Fruit fly (Drosophila melanogaster): ENCODE results near the gene bru1.

The bru1 gene

dm6 chr2L:12172536-12173234 is 2.1 kb upstream of the bru1 start, which contains the start of the genes CG6583 and crok (continued):
- TF ChIP-seq lab (GFP tag; optimal IDR thresholded peaks at IDR 0.05) (no peak), Ptx1 (GFP tag; IDR thresholded peaks at IDR 0.05) (no peak), CG10321 (GFP tag; IDR thresholded peaks at IDR 0.05) (no peak), CG1792 (GFP tag; optimal IDR thresholded peaks at IDR 0.05) (no peak), YL-1 (GFP tag; optimal IDR thresholded peaks at IDR 0.05) (peak; percentile 56), ATbp (GFP tag; optimal IDR thresholded peaks at IDR 0.05) (no peak), salm (tag; optimal IDR thresholded peaks at IDR 0.05) (no peak), fru (optimal IDR thresholded peaks at IDR 0.05) (no peak), CG17359 (tag; optimal IDR thresholded peaks at IDR 0.05) (no peak), MTF-1 (GFP tag; optimal IDR thresholded peaks at IDR 0.05; ENCODE audit: borderline replicate concordance) (no peak), stc (GFP tag; IDR thresholded peaks at IDR 0.05) (no peak), cato (GFP tag; optimal IDR thresholded peaks at IDR 0.05; ENCODE audit: borderline replicate concordance) (no peak), CG6272 (GFP tag; IDR thresholded peaks at IDR 0.05) (no peak), CG16815 (GFP tag; optimal IDR thresholded peaks at IDR 0.05) (no peak), Dp (GFP tag; optimal IDR thresholded peaks at IDR 0.05) (peak; percentile 44), slp2 (GFP tag; optimal IDR thresholded peaks at IDR 0.05) (no peak), en (GFP tag; optimal IDR thresholded peaks at IDR 0.05) (no peak), pum (GFP tag; optimal IDR thresholded peaks at IDR 0.05) (no peak), klu (GFP tag; IDR thresholded peaks at IDR 0.05) (no peak), CG18262 (tag; optimal IDR thresholded peaks at IDR 0.05) (no peak), so (GFP tag; IDR thresholded peaks at IDR 0.05) (no peak), Nf-YA (GFP tag; IDR thresholded peaks at IDR 0.05) (no peak), dmrt99B (tag; optimal IDR thresholded peaks at IDR 0.05) (no peak), Xrp1 (GFP tag; IDR thresholded peaks at IDR 0.05) (no peak), gro (GFP tag; optimal IDR thresholded peaks at IDR 0.05) (no peak), oc (tag; optimal IDR thresholded peaks at IDR 0.05) (no peak), HmgD (GFP tag; optimal IDR thresholded peaks at IDR 0.05) (no peak), CG7839 (tag; optimal IDR thresholded peaks at IDR 0.05) (no peak), lola (GFP tag; optimal IDR thresholded peaks at IDR 0.05) (no peak), jing (GFP tag; optimal IDR thresholded peaks at IDR 0.05) (no peak), CG2116 (GFP tag; optimal IDR thresholded peaks at IDR 0.05) (peak; percentile 51), Fer1 (GFP tag; optimal IDR thresholded peaks at IDR 0.05) (no peak), Atf6 (GFP tag; IDR thresholded peaks at IDR 0.05) (no peak), ash1 (GFP tag; optimal IDR thresholded peaks at IDR 0.05) (no peak), ken (GFP tag; IDR thresholded peaks at IDR 0.05) (no peak), CG2875 (GFP tag; optimal IDR thresholded peaks at IDR 0.05) (no peak), CG11247 (GFP tag; IDR thresholded peaks at IDR 0.05) (no peak), Lhr (GFP tag; optimal IDR thresholded peaks at IDR 0.05) (peak; percentile 62), sens-2 (GFP tag; IDR thresholded peaks at IDR 0.05) (no peak), mirr (GFP tag; optimal IDR thresholded peaks at IDR 0.05) (no peak), Myb (GFP tag; optimal IDR thresholded peaks at IDR 0.05) (peak; percentile 95), gsb (GFP tag; IDR thresholded peaks at IDR 0.05) (no peak), MESR4 (GFP tag; optimal IDR thresholded peaks at IDR 0.05) (peak; percentile 81), CG6175 (GFP tag; IDR thresholded peaks at IDR 0.05) (no peak), D19B (GFP tag; optimal IDR thresholded peaks at IDR 0.05) (no peak), CG12942 (GFP tag; optimal IDR thresholded peaks at IDR 0.05) (no peak), CG3163 (GFP tag; optimal IDR thresholded peaks at IDR 0.05) (no peak), ham (GFP tag; IDR thresholded peaks at IDR 0.05) (no peak), prd (optimal IDR thresholded peaks at IDR 0.05) (no peak), prd (GFP tag; IDR thresholded peaks at IDR 0.05) (no peak), Six4 (GFP tag; optimal IDR thresholded peaks at IDR 0.05) (no peak), E2f1 (GFP tag; IDR thresholded peaks at IDR 0.05) (no peak)

Data from whole organism, embryonic.